Worm (Caenorhabditis elegans): ENCODE measurements around the gene ZK1240.3.

DNA sequence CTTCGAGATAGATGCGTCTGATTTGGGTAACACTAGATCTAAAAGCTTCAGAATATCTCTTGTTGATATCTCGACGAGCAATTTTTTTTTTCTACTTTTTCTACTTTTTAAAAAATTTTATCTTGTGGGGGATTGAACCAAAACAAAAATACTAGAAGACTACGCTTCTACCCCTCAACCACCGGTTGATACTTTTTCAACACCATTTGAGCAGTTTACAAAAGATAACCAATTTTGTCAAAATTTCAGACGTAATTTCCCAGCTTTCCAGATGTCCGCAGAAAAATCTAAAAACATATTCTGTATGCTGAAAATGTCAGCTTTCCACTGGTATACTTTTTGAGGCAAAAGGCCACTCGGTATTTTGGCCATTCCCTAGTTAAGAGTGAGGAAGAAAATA lies 15.6 kb upstream of the ZK1240.3 start:
- TF ChIP-seq ceh-36 (tag; optimal IDR thresholded peaks at IDR 0.05), result no peak
- no peak for TF ChIP-seq ama-1 (optimal IDR thresholded peaks at IDR 0.05)
- TF ChIP-seq hmg-4 (GFP tag; optimal IDR thresholded peaks at IDR 0.05), result no peak
- TF ChIP-seq sea-1 (GFP tag; conservative IDR thresholded peaks at IDR 0.05), result no peak
- no peak for TF ChIP-seq flt-1 (GFP tag; IDR thresholded peaks at IDR 0.05)
- TF ChIP-seq ets-7 (tag; optimal IDR thresholded peaks at IDR 0.05), result no peak
